Worm (Caenorhabditis elegans): ENCODE measurements around the gene Y73B6A.3.

ce11 chrIV:6747652-6748051 is 7.6 kb upstream of the Y73B6A.3 start:
- TF ChIP-seq him-1 (tag; optimal IDR thresholded peaks at IDR 0.05) (no peak), W03F9.2 (tag; optimal IDR thresholded peaks at IDR 0.05) (no peak)

Measured in whole organism, L4/young adult.